Fruit fly (Drosophila melanogaster) S2 (cell line): Measurements from ENCODE around the gene dgt6.

Source experiments
- CG8478 ChIP-seq: fragments of >200 bp; optimal IDR thresholded peaks from 2 replicates; lab custom pipeline; 2018
- CTCF ChIP-seq, 2 experiments: fragments of >200 bp; optimal IDR thresholded peaks; 2 replicates each; lab custom pipeline; 2018

DNA sequence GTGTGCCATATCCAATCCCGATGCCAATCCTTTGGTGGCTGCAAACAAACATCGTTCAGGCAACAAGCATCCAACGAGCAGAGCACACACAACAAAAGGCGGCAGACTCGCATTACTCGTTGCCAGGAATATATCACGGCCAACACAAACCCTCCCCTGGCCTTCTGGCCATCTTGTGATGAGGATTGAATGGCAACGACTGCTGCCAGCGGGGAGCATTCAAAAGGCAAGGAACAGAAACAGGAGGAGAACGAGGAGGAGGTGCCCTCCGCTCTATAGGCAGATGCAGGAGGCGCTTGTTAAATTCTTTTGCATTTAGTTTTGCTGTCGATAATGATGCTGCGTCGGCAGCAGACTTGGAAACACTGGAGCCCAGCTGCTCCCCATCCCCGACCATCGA is 35.2 kb downstream of the dgt6 start:
- TF ChIP-seq CTCF (optimal IDR thresholded peaks at IDR 0.05; lab: Kevin White, UChicago) (no peak), CG8478 (lab: Kevin White, UChicago) (no peak)
